Worm (Caenorhabditis elegans): ENCODE measurements around the gene mca-1.

DNA sequence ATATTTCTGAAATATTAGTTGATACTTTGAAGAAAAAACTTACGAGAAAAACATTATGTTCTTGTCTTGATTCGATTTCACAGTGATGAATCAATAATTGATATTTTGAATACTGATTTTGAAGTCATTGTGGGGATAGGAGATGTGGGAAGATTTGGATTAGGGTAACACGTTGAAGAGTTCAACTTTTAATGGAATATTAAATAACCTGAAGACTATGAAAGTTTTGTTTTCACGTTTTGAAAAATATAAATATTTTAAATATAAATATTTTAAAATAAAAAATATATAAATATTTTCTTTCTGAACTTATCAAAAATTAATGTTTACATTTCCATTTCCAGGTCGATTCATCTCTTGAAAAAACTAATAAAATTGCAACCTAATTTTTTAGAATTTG is 42.3 kb downstream of the mca-1 start, which contains the start of gene pei-1:
- TF ChIP-seq mdl-1 (tag; optimal IDR thresholded peaks at IDR 0.05) (no peak), elt-2 (tag; optimal IDR thresholded peaks at IDR 0.05) (no peak), unc-62 (GFP tag; optimal IDR thresholded peaks at IDR 0.05) (no peak), pha-4 (tag; optimal IDR thresholded peaks at IDR 0.05) (no peak), nhr-237 (tag; optimal IDR thresholded peaks at IDR 0.05) (no peak), skn-1 (tag; optimal IDR thresholded peaks at IDR 0.05) (no peak), ztf-4 (tag; optimal IDR thresholded peaks at IDR 0.05) (no peak)
